Fruit fly (Drosophila melanogaster): ENCODE measurements around the gene CG11262.

The CG11262 gene

DNA sequence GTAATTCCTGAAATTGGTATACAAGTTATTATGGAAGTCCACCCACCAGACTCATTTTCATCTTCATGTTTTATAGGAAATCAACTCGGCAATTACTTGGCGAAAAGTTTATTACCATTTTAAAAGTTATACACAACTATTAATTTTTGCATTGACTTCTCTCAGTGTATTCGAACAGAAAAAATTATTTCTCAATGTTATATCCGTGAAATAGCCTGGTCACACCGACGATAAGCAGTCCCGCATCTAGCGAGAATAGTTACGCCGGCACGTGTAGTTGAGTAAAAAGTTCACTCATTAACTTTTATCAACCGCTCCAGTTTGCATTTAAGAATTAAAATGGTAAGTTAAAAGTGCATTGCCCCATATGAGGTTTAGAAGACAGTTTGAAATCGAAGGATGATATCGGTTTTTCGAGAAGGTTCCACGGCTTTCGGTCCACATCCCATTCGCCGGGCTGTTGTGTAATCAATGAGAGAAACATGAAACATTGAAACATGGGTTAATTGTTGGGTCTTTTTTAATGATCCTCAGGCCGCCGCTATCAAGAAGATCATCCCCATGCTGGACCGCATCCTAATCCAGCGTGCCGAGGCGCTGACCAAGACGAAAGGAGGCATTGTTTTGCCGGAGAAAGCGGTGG is 21.0 kb downstream of the CG11262 start, which contains the start of gene CG11267 (continued):
- TF ChIP-seq ssp (GFP tag; IDR thresholded peaks at IDR 0.05) (peak; percentile 59), CG3726 (GFP tag; IDR thresholded peaks at IDR 0.05) (peak; percentile 86), Hmr (GFP tag; optimal IDR thresholded peaks at IDR 0.05) (peak; percentile 81), ems (GFP tag; optimal IDR thresholded peaks at IDR 0.05) (peak; percentile 73), CG13775 (GFP tag; optimal IDR thresholded peaks at IDR 0.05) (peak; percentile 69), CG11723 (GFP tag; optimal IDR thresholded peaks at IDR 0.05) (peak; percentile 49), nau (GFP tag; optimal IDR thresholded peaks at IDR 0.05) (peak; percentile 44), pan (optimal IDR thresholded peaks at IDR 0.05) (no peak), pan (GFP tag; optimal IDR thresholded peaks at IDR 0.05 in 1 of 2, IDR thresholded peaks at IDR 0.05 in 1 of 2) (peak in 1 of 2 experiments; percentile 93), CG15011 (GFP tag; optimal IDR thresholded peaks at IDR 0.05) (peak; percentile 72), yki (optimal IDR thresholded peaks at IDR 0.05) (no peak), kni (GFP tag; optimal IDR thresholded peaks at IDR 0.05) (no peak), da (GFP tag; optimal IDR thresholded peaks at IDR 0.05) (peak; percentile 32), NK7.1 (GFP tag; optimal IDR thresholded peaks at IDR 0.05) (peak; percentile 71), nerfin-2 (GFP tag; IDR thresholded peaks at IDR 0.05; ENCODE audit: partially characterized antibody) (no peak), TFAM (GFP tag; optimal IDR thresholded peaks at IDR 0.05) (no peak), cwo (GFP tag; optimal IDR thresholded peaks at IDR 0.05) (peak; percentile 84), CG11093 (GFP tag; IDR thresholded peaks at IDR 0.05) (peak; percentile 65; the same call in 1 of the 3 replicates), CG17186 (GFP tag; optimal IDR thresholded peaks at IDR 0.05) (peak; percentile 42), CG7987 (GFP tag; optimal IDR thresholded peaks at IDR 0.05) (peak; percentile 71), sens (GFP tag) (peak; percentile 93), mam (GFP tag; optimal IDR thresholded peaks at IDR 0.05) (peak; percentile 75), HmgD (GFP tag; optimal IDR thresholded peaks at IDR 0.05) (peak; percentile 76), vvl (GFP tag; IDR thresholded peaks at IDR 0.05) (peak; percentile 96), CG12942 (GFP tag; optimal IDR thresholded peaks at IDR 0.05) (peak; percentile 72), CG33213 (GFP tag; optimal IDR thresholded peaks at IDR 0.05) (peak; percentile 75), tna (GFP tag; IDR thresholded peaks at IDR 0.05; ENCODE audit: partially characterized antibody) (0 out of 2 replicates have a peak, but pooled peaks have one; percentile 18), CG31388 (GFP tag; optimal IDR thresholded peaks at IDR 0.05) (peak; percentile 81), ro (GFP tag; IDR thresholded peaks at IDR 0.05) (peak; percentile 75), CG13123 (GFP tag; optimal IDR thresholded peaks at IDR 0.05) (peak; percentile 49), Dfd (GFP tag; optimal IDR thresholded peaks at IDR 0.05) (no peak), Abd-B (GFP tag; optimal IDR thresholded peaks at IDR 0.05) (peak; percentile 83), CG14965 (GFP tag; optimal IDR thresholded peaks at IDR 0.05; ENCODE audit: borderline replicate concordance) (no peak), Spps (tag; optimal IDR thresholded peaks at IDR 0.05) (peak; percentile 63), Hand (GFP tag; optimal IDR thresholded peaks at IDR 0.05) (peak; percentile 55), CG5953 (GFP tag; IDR thresholded peaks at IDR 0.05) (peak; percentile 92), CTCF (GFP tag; optimal IDR thresholded peaks at IDR 0.05) (peak; percentile 43), br (optimal IDR thresholded peaks at IDR 0.05) (no peak), CG1792 (GFP tag; optimal IDR thresholded peaks at IDR 0.05) (peak; percentile 74), CG1233 (GFP tag; optimal IDR thresholded peaks at IDR 0.05) (peak; percentile 86), Ets65A (GFP tag) (peak; percentile 98), sens-2 (GFP tag; IDR thresholded peaks at IDR 0.05) (peak; percentile 91), exex (tag; optimal IDR thresholded peaks at IDR 0.05) (peak; percentile 67), luna (GFP tag; optimal IDR thresholded peaks at IDR 0.05) (peak; percentile 62), MTF-1 (GFP tag; optimal IDR thresholded peaks at IDR 0.05; ENCODE audit: borderline replicate concordance) (peak; percentile 71), D (optimal IDR thresholded peaks at IDR 0.05) (no peak), D (GFP tag; optimal IDR thresholded peaks at IDR 0.05) (peak; percentile 75), slou (GFP tag; optimal IDR thresholded peaks at IDR 0.05) (peak; percentile 76), CG14441 (GFP tag; IDR thresholded peaks at IDR 0.05) (peak; percentile 94), Atf3 (GFP tag; optimal IDR thresholded peaks at IDR 0.05) (peak; percentile 53), toy (GFP tag; IDR thresholded peaks at IDR 0.05) (peak; percentile 68; the same call in 1 of the 2 replicates), Taf1 (GFP tag; IDR thresholded peaks at IDR 0.05) (peak; percentile 92)

All from whole organism, embryonic.